Worm (Caenorhabditis elegans) whole organism, L3 larva: ENCODE measurements around the gene lbp-9.

ENCODE experiments used
- lin-15B ChIP-seq: fragments of 150-350 bp; optimal IDR thresholded peaks from 2 replicates; lab custom pipeline; 2014; ENCODE audit warnings: missing biosample characterization, missing genetic modification characterization
- mdl-1 ChIP-seq: fragments of 150-350 bp; optimal IDR thresholded peaks from 2 replicates; lab custom pipeline; 2014; ENCODE audit warnings: missing biosample characterization, missing genetic modification characterization
- unc-62 ChIP-seq: fragments of 150-350 bp; sonication (generic microtip); optimal IDR thresholded peaks from 4 replicates; lab custom pipeline; 2014; ENCODE audit warnings: missing biosample characterization, missing genetic modification reagents, missing genetic modification characterization

ce11 chrV:2035545-2035944 lies 32.7 kb upstream of the lbp-9 start, which contains the start of gene srab-23:
- no peak for TF ChIP-seq unc-62 (GFP tag; lab: Kevin White, UChicago)
- TF ChIP-seq mdl-1 (tag; lab: Kevin White, UChicago): no peak
- TF ChIP-seq lin-15B: no peak
